Worm (Caenorhabditis elegans) whole organism, early embryonic: ENCODE measurements around the gene F26F4.12.

Source experiments
- B0310.2 ChIP-seq: sonication (generic microtip); optimal IDR thresholded peaks from 2 replicates; lab custom pipeline; 2016; ENCODE audit warnings: mild to moderate bottlenecking, missing genetic modification characterization, missing compliant biosample characterization
- F13C5.2 ChIP-seq: sonication (generic microtip); optimal IDR thresholded peaks from 2 replicates; lab custom pipeline; 2017; ENCODE audit warnings: mild to moderate bottlenecking, missing genetic modification characterization, inconsistent platforms, missing compliant biosample characterization
- ama-1 ChIP-seq: fragments of 150-350 bp; optimal IDR thresholded peaks from 2 replicates; lab custom pipeline; 2014
- ceh-13 ChIP-seq: fragments of 200-800 bp; sonication (Bioruptor generic); optimal IDR thresholded peaks from 2 replicates; lab custom pipeline; 2018; ENCODE audit warnings: mild to moderate bottlenecking, missing genetic modification characterization, missing compliant biosample characterization
- ceh-36 ChIP-seq: sonication (generic microtip); optimal IDR thresholded peaks from 2 replicates; lab custom pipeline; 2016; ENCODE audit warnings: missing genetic modification characterization, inconsistent platforms, missing compliant biosample characterization
- flt-1 ChIP-seq: fragments of 200-800 bp; sonication (Bioruptor generic); IDR thresholded peaks from 2 replicates; pipeline ENCODE4 v1.3.6; 2022; ENCODE audit warnings: missing genetic modification characterization, missing compliant biosample characterization
- hmbx-1 ChIP-seq: sonication (generic microtip); optimal IDR thresholded peaks from 2 replicates; lab custom pipeline; 2016; ENCODE audit warnings: mild to moderate bottlenecking, missing genetic modification characterization, missing compliant biosample characterization
- hnd-1 ChIP-seq: sonication (generic microtip); optimal IDR thresholded peaks from 2 replicates; lab custom pipeline; 2016; ENCODE audit warnings: missing genetic modification characterization, missing compliant biosample characterization
- pes-1 ChIP-seq: fragments of 200-800 bp; sonication (Bioruptor generic); IDR thresholded peaks from 2 replicates; pipeline ENCODE4 v1.3.6; 2022; ENCODE audit warnings: missing genetic modification reagents, missing genetic modification characterization, missing compliant biosample characterization
- tbx-11 ChIP-seq: fragments of 200-800 bp; sonication (Bioruptor generic); IDR thresholded peaks from 2 replicates; pipeline ENCODE4 v1.3.6; 2022; ENCODE audit warnings: missing genetic modification characterization, missing compliant biosample characterization
- tbx-37 ChIP-seq: fragments of 200-800 bp; sonication (Bioruptor generic); conservative IDR thresholded peaks from 2 replicates; pipeline ENCODE4 v1.3.6; 2022; ENCODE audit warnings: missing genetic modification reagents, missing genetic modification characterization, missing compliant biosample characterization
- tra-4 ChIP-seq: sonication (generic microtip); optimal IDR thresholded peaks from 2 replicates; lab custom pipeline; 2017; ENCODE audit warnings: missing genetic modification characterization, missing compliant biosample characterization

ce11 chrIII:4899035-4899578 lies 10.7 kb downstream of the F26F4.12 start, which contains the start of gene nhl-2:
- TF ChIP-seq tbx-37 (GFP tag; lab: Robert Waterston, UW) (no peak), ama-1 (lab: Kevin White, UChicago) (no peak), hnd-1 (tag; lab: Kevin White, UChicago) (no peak), tbx-11 (GFP tag; lab: Robert Waterston, UW) (no peak), ceh-36 (tag; lab: Kevin White, UChicago) (no peak), flt-1 (no peak), hmbx-1 (no peak), F13C5.2 (no peak), pes-1 (GFP tag; lab: Robert Waterston, UW) (no peak), ceh-13 (GFP tag; lab: Kevin White, UChicago) (no peak), B0310.2 (tag; lab: Kevin White, UChicago) (no peak), tra-4 (no peak)
